Worm (Caenorhabditis elegans): ENCODE data around the gene F13H8.2.

- no peak for TF ChIP-seq unc-62 (GFP tag; optimal IDR thresholded peaks at IDR 0.05)
- TF ChIP-seq unc-39 (tag; optimal IDR thresholded peaks at IDR 0.05): no peak
- no peak for TF ChIP-seq ces-1 (GFP tag; optimal IDR thresholded peaks at IDR 0.05)
- no peak for TF ChIP-seq mab-5 (tag; optimal IDR thresholded peaks at IDR 0.05)
- TF ChIP-seq nhr-28 (tag; optimal IDR thresholded peaks at IDR 0.05): no peak
- no peak for TF ChIP-seq nhr-2 (tag; optimal IDR thresholded peaks at IDR 0.05)
- TF ChIP-seq lin-13 (tag; optimal IDR thresholded peaks at IDR 0.05): no peak
These were observed 11.7 kb downstream of the F13H8.2 start for ce11 chrII:6281903-6282302.
